Worm (Caenorhabditis elegans): ENCODE measurements around the gene srw-145.

DNA sequence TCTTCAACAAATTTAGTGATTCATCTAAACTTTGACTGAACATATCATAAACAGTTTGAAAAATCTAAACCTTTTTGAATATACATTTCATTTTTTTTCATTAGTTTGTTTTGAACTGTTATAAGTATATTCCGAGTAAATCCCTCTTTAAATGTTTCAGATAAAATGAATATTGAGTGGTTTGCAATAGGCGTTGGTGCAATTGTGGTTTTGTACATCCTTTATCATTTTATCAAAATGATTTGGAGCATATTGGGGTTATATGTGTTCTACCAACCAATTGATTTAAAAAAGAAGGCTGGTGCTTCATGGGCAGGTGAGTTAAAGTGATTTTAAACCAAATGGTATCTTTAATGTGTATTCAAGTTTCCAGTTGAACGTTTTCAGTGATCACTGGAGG is 32.5 kb upstream of the srw-145 start, which contains the start of gene stdh-3:
- TF ChIP-seq nhr-25 (tag; optimal IDR thresholded peaks at IDR 0.05; ENCODE audit: borderline replicate concordance, insufficient read depth) (no peak), dve-1 (tag; optimal IDR thresholded peaks at IDR 0.05; ENCODE audit: insufficient read depth) (no peak), tag-97 (GFP tag; IDR thresholded peaks at IDR 0.05) (no peak), zag-1 (tag; optimal IDR thresholded peaks at IDR 0.05) (no peak), nhr-237 (tag; optimal IDR thresholded peaks at IDR 0.05) (no peak), mdl-1 (tag; optimal IDR thresholded peaks at IDR 0.05) (no peak), tra-1 (GFP tag; IDR thresholded peaks at IDR 0.05) (no peak), mxl-3 (GFP tag; optimal IDR thresholded peaks at IDR 0.05) (no peak), fkh-10 (GFP tag; optimal IDR thresholded peaks at IDR 0.05) (no peak), nhr-77 (tag; optimal IDR thresholded peaks at IDR 0.05) (no peak)
